Worm (Caenorhabditis elegans): Measurements from ENCODE around the gene F54D10.9.

DNA sequence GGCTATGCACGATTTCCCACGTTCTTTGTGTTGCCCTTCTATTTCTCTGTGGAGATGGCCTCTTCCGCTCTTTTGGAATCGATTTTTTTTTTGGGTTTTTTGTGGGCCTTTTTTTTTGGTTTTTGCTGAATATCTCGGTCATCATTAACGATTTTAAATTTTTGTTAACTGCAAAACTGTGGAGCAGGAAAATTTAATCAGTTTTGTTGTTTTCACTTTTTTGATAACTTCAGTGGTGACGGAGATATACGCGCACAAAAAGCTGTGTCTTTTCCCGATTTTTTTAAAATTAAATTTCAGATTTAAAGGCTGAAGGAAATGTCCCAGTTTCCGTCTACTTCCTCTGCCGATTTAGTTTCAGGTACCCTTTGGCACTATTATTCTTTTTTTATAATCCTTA, 47.0 kb downstream of the F54D10.9 start, which contains the start of gene T24E12.1:
- TF ChIP-seq alr-1 (tag; optimal IDR thresholded peaks at IDR 0.05) (no peak), ztf-11 (tag; optimal IDR thresholded peaks at IDR 0.05) (no peak)

All from whole organism, L2 larva.